Worm (Caenorhabditis elegans) whole organism, L2 larva: ENCODE data around the gene F23F1.6.
A peak's percentile ranks its signal among the peaks of the same experiment; 100 is the strongest.

Experiments used
- nhr-6 ChIP-seq: fragments of 150-350 bp; optimal IDR thresholded peaks from 2 replicates; lab custom pipeline; 2014; ENCODE audit warnings: missing biosample characterization, missing genetic modification characterization
- nhr-77 ChIP-seq: fragments of 150-350 bp; optimal IDR thresholded peaks from 2 replicates; lab custom pipeline; 2014; ENCODE audit warnings: missing biosample characterization, missing genetic modification characterization
- zag-1 ChIP-seq: fragments of 150-350 bp; optimal IDR thresholded peaks from 2 replicates; lab custom pipeline; 2014; ENCODE audit warnings: missing biosample characterization, missing genetic modification characterization

DNA sequence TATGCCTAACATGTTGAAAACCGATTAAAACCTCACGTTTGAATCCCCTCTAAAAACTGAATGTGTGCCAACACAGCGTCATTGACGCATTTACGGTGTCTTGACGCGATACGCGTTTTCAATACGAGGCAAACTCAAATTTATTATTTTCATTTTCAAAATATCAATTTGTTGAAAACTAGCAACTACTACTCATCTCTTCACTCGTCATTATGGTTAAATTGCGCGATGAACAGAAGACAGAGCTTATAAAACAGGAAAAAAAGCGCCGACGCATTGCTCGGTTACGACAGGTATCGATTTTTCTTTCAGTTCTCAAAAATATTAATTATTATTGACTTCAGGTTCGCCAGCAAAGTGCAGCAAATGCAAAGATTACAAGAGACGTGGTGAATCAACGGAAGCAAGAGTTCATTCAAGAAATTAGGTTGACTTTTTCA lies 12.5 kb downstream of the F23F1.6 start, which contains the start of gene enee-1:
- peak; percentile 99 for TF ChIP-seq nhr-6 (tag; lab: Kevin White, UChicago)
- peak; percentile 18 for TF ChIP-seq nhr-77
- peak; percentile 51 for TF ChIP-seq zag-1
